In the genomic region with DNA sequence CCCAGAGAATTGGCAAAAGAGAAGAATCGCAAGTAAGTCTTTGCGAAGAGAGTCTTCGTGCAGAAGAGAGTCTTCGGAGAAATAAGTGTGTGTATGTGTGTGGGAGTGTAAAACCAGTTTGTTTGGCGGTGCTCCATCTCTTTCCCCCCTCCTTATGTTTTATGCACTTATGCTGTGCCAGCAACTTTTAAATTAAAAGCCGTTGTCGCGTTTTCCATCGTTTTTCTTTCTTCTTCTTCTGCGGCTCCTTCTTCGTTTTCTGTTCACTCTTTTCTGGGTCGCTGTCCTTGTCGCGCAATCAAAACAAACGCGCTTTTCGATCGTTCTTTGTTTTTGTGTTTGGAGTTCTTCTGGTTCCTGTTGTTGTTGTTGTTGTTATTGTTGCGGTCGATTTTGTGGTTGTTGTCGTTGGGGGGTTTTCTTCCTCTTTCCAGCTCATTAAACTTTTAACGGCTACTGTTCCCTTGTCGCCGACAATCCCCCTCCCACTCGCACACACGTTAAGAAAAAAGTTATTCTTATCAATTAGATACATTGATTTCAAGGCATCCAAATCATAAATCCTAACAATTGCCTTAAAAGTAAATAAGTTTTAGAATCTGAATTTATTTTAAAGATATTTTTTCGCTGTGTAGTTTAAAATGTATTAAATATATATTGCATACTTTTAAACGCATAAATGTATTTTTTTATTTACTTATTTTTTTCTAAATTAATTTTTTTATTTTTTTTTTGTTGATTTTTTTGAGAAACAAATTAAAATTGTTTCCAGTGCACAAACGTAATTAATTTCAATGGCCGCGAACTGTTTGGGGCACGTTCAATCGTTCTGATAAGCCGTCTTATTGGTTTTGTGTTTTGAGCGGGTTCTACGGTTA, we compare ENCODE assay signal across 1 fruit fly cellular context.
A peak's percentile ranks its signal among the peaks of the same experiment; 100 is the strongest.
TF ChIP-seq lines count a peak whose summit lies in the region.

No protein-coding gene starts in this region.

TF ChIP-seq in whole organism, embryonic, 481 proteins besides CTCF, POLR2A, EP300 and RAD21 (continued from another document and continues in another):
- TF ChIP-seq GATAe (GFP tag; conservative IDR thresholded peaks at IDR 0.05; lab: Robert Waterston, UW) (no peak), gfzf (GFP tag; optimal IDR thresholded peaks at IDR 0.05; lab: Kevin White, UChicago) (no peak), Lhr (GFP tag; optimal IDR thresholded peaks at IDR 0.05; lab: Kevin White, UChicago) (peak; percentile 11), CG11093 (GFP tag; IDR thresholded peaks at IDR 0.05; lab: Robert Waterston, UW) (no peak), CG3163 (GFP tag; optimal IDR thresholded peaks at IDR 0.05; lab: Kevin White, UChicago) (peak; percentile 74), gem (tag; optimal IDR thresholded peaks at IDR 0.05; lab: Kevin White, UChicago) (peak; percentile 94), HLHmδ (GFP tag; optimal IDR thresholded peaks at IDR 0.05; lab: Kevin White, UChicago) (no peak), tll (GFP tag; optimal IDR thresholded peaks at IDR 0.05; lab: Kevin White, UChicago) (no peak), C15 (GFP tag; IDR thresholded peaks at IDR 0.05; lab: Robert Waterston, UW) (no peak), MBD-R2 (GFP tag; IDR thresholded peaks at IDR 0.05; lab: Robert Waterston, UW) (0 out of 2 replicates have a peak, but pooled peaks have one; percentile 11), CG1233 (GFP tag; optimal IDR thresholded peaks at IDR 0.05; lab: Kevin White, UChicago) (peak; percentile 86), BEAF-32 (GFP tag; optimal IDR thresholded peaks at IDR 0.05; lab: Kevin White, UChicago) (no peak), dmrt99B (tag; optimal IDR thresholded peaks at IDR 0.05; lab: Kevin White, UChicago) (peak; percentile 89), Pdp1 (GFP tag; optimal IDR thresholded peaks at IDR 0.05; lab: Kevin White, UChicago) (peak in 1 of 2 experiments; percentile 29), run (tag; optimal IDR thresholded peaks at IDR 0.05; lab: Kevin White, UChicago) (peak; percentile 78), HmgD (GFP tag; optimal IDR thresholded peaks at IDR 0.05; lab: Kevin White, UChicago) (no peak), CG1024 (GFP tag; IDR thresholded peaks at IDR 0.05; lab: Robert Waterston, UW) (no peak), dmrt11E (tag; optimal IDR thresholded peaks at IDR 0.05; lab: Kevin White, UChicago) (peak; percentile 97), CG13775 (GFP tag; optimal IDR thresholded peaks at IDR 0.05; lab: Kevin White, UChicago) (peak; percentile 81), CG10209 (GFP tag; optimal IDR thresholded peaks at IDR 0.05; lab: Kevin White, UChicago) (peak; percentile 83), CG16779 (GFP tag; IDR thresholded peaks at IDR 0.05; lab: Robert Waterston, UW) (no peak), CG14667 (GFP tag; IDR thresholded peaks at IDR 0.05; lab: Robert Waterston, UW) (peak; percentile 58; the same call in 1 of the 2 replicates), CG18262 (tag; optimal IDR thresholded peaks at IDR 0.05; lab: Kevin White, UChicago) (peak; percentile 98), CG3065 (GFP tag; optimal IDR thresholded peaks at IDR 0.05; lab: Kevin White, UChicago) (peak; percentile 54), H15 (GFP tag; IDR thresholded peaks at IDR 0.05; lab: Robert Waterston, UW) (0 out of 3 replicates have a peak, but pooled peaks have one; percentile 46), al (GFP tag; IDR thresholded peaks at IDR 0.05; lab: Robert Waterston, UW) (peak; percentile 52), CG10366 (GFP tag; IDR thresholded peaks at IDR 0.05; lab: Robert Waterston, UW) (peak; percentile 60), fd102C (GFP tag; optimal IDR thresholded peaks at IDR 0.05; lab: Kevin White, UChicago) (no peak), wek (GFP tag; optimal IDR thresholded peaks at IDR 0.05; lab: Kevin White, UChicago) (no peak), eyg (GFP tag; optimal IDR thresholded peaks at IDR 0.05; lab: Kevin White, UChicago) (no peak), Myb (GFP tag; optimal IDR thresholded peaks at IDR 0.05; lab: Kevin White, UChicago) (no peak), dm (GFP tag; optimal IDR thresholded peaks at IDR 0.05; lab: Kevin White, UChicago) (no peak), CG4854 (GFP tag; optimal IDR thresholded peaks at IDR 0.05; lab: Kevin White, UChicago) (no peak), knrl (GFP tag; IDR thresholded peaks at IDR 0.05; lab: Robert Waterston, UW; ENCODE audit: partially characterized antibody) (no peak), fu2 (GFP tag; optimal IDR thresholded peaks at IDR 0.05; lab: Kevin White, UChicago) (no peak), CG11723 (GFP tag; optimal IDR thresholded peaks at IDR 0.05; lab: Kevin White, UChicago) (no peak), pita (GFP tag; optimal IDR thresholded peaks at IDR 0.05; lab: Kevin White, UChicago) (no peak), CG17802 (tag; optimal IDR thresholded peaks at IDR 0.05; lab: Kevin White, UChicago) (peak; percentile 41), CG8944 (GFP tag; optimal IDR thresholded peaks at IDR 0.05; lab: Kevin White, UChicago) (peak; percentile 11), CG13123 (GFP tag; optimal IDR thresholded peaks at IDR 0.05; lab: Kevin White, UChicago) (peak; percentile 57), CG33213 (GFP tag; optimal IDR thresholded peaks at IDR 0.05; lab: Kevin White, UChicago) (no peak), CG5245 (GFP tag; optimal IDR thresholded peaks at IDR 0.05; lab: Kevin White, UChicago) (peak; percentile 54), CG12659 (GFP tag; optimal IDR thresholded peaks at IDR 0.05; lab: Kevin White, UChicago) (peak; percentile 86), kay (GFP tag; optimal IDR thresholded peaks at IDR 0.05; lab: Kevin White, UChicago) (peak; percentile 40), CG17361 (GFP tag; IDR thresholded peaks at IDR 0.05; lab: Robert Waterston, UW) (peak; percentile 98), unpg (GFP tag; optimal IDR thresholded peaks at IDR 0.05; lab: Kevin White, UChicago) (peak; percentile 86), oc (tag; optimal IDR thresholded peaks at IDR 0.05; lab: Kevin White, UChicago) (peak; percentile 78), CG11247 (GFP tag; IDR thresholded peaks at IDR 0.05; lab: Robert Waterston, UW) (no peak; the same call in 1 of the 2 replicates), CG6765 (GFP tag; optimal IDR thresholded peaks at IDR 0.05; lab: Kevin White, UChicago) (peak; percentile 24), CG33557 (GFP tag; optimal IDR thresholded peaks at IDR 0.05; lab: Kevin White, UChicago) (peak; percentile 96), trh (GFP tag; optimal IDR thresholded peaks at IDR 0.05; lab: Kevin White, UChicago) (peak; percentile 50), CG9932 (GFP tag; IDR thresholded peaks at IDR 0.05; lab: Robert Waterston, UW) (no peak; the same call in 1 of the 2 replicates), chif (GFP tag; optimal IDR thresholded peaks at IDR 0.05; lab: Kevin White, UChicago) (peak in 1 of 2 experiments; percentile 54), CG6791 (GFP tag; IDR thresholded peaks at IDR 0.05; lab: Robert Waterston, UW; ENCODE audit: partially characterized antibody) (no peak), Dref (GFP tag; IDR thresholded peaks at IDR 0.05; lab: Robert Waterston, UW) (no peak), CG11398 (GFP tag; optimal IDR thresholded peaks at IDR 0.05; lab: Kevin White, UChicago) (peak; percentile 36), gsb (GFP tag; IDR thresholded peaks at IDR 0.05; lab: Robert Waterston, UW) (no peak), HLH54F (GFP tag; optimal IDR thresholded peaks at IDR 0.05; lab: Kevin White, UChicago) (no peak), Lim3 (GFP tag; IDR thresholded peaks at IDR 0.05; lab: Robert Waterston, UW) (no peak), CG8089 (GFP tag; optimal IDR thresholded peaks at IDR 0.05; lab: Kevin White, UChicago) (no peak), CG2199 (GFP tag; IDR thresholded peaks at IDR 0.05; lab: Robert Waterston, UW) (peak; percentile 74; the same call in 1 of the 3 replicates), kni (GFP tag; optimal IDR thresholded peaks at IDR 0.05; lab: Kevin White, UChicago) (peak; percentile 87), CG2116 (GFP tag; optimal IDR thresholded peaks at IDR 0.05; lab: Kevin White, UChicago) (peak; percentile 30), CG7786 (GFP tag; optimal IDR thresholded peaks at IDR 0.05; lab: Kevin White, UChicago) (no peak), ab (GFP tag; optimal IDR thresholded peaks at IDR 0.05; lab: Kevin White, UChicago) (no peak), CG14710 (tag; optimal IDR thresholded peaks at IDR 0.05; lab: Kevin White, UChicago) (peak; percentile 94), B-H1 (GFP tag; IDR thresholded peaks at IDR 0.05; lab: Robert Waterston, UW) (0 out of 3 replicates have a peak, but pooled peaks have one; percentile 54), Dll (GFP tag; IDR thresholded peaks at IDR 0.05; lab: Robert Waterston, UW; ENCODE audit: partially characterized antibody) (no peak), hkb (optimal IDR thresholded peaks at IDR 0.05; lab: Kevin White, UChicago) (no peak), hkb (GFP tag; IDR thresholded peaks at IDR 0.05; lab: Robert Waterston, UW) (0 out of 2 replicates have a peak, but pooled peaks have one; percentile 34), grn (GFP tag; optimal IDR thresholded peaks at IDR 0.05; lab: Kevin White, UChicago) (peak; percentile 64), CG15601 (tag; optimal IDR thresholded peaks at IDR 0.05; lab: Kevin White, UChicago) (peak; percentile 95), gcm2 (GFP tag; optimal IDR thresholded peaks at IDR 0.05; lab: Kevin White, UChicago) (no peak), CG6254 (GFP tag; optimal IDR thresholded peaks at IDR 0.05; lab: Kevin White, UChicago) (peak; percentile 71), CG11696 (GFP tag; IDR thresholded peaks at IDR 0.05; lab: Robert Waterston, UW) (no peak), phol (tag; optimal IDR thresholded peaks at IDR 0.05; lab: Kevin White, UChicago) (peak; percentile 92), bowl (GFP tag; IDR thresholded peaks at IDR 0.05; lab: Robert Waterston, UW) (no peak), en (GFP tag; optimal IDR thresholded peaks at IDR 0.05; lab: Kevin White, UChicago) (no peak), maf-S (GFP tag; optimal IDR thresholded peaks at IDR 0.05; lab: Kevin White, UChicago) (no peak), CG9437 (GFP tag; optimal IDR thresholded peaks at IDR 0.05; lab: Kevin White, UChicago) (peak; percentile 89), CG18619 (GFP tag; optimal IDR thresholded peaks at IDR 0.05; lab: Kevin White, UChicago) (peak; percentile 79), Ptx1 (GFP tag; IDR thresholded peaks at IDR 0.05; lab: Robert Waterston, UW) (peak; percentile 80), CG32772 (GFP tag; IDR thresholded peaks at IDR 0.05; lab: Robert Waterston, UW) (peak; percentile 65; the same call in 1 of the 2 replicates), CG15479 (GFP tag; optimal IDR thresholded peaks at IDR 0.05; lab: Kevin White, UChicago) (no peak), CG1647 (GFP tag; optimal IDR thresholded peaks at IDR 0.05; lab: Kevin White, UChicago) (peak; percentile 5), lov (optimal IDR thresholded peaks at IDR 0.05; lab: Kevin White, UChicago) (no peak), lov (GFP tag; IDR thresholded peaks at IDR 0.05; lab: Robert Waterston, UW) (no peak), CG9797 (GFP tag; optimal IDR thresholded peaks at IDR 0.05; lab: Kevin White, UChicago) (no peak), pum (GFP tag; optimal IDR thresholded peaks at IDR 0.05; lab: Kevin White, UChicago) (peak; percentile 13), Sox100B (GFP tag; optimal IDR thresholded peaks at IDR 0.05; lab: Kevin White, UChicago) (peak; percentile 90), ken (GFP tag; IDR thresholded peaks at IDR 0.05; lab: Robert Waterston, UW) (peak; percentile 62; the same call in 1 of the 3 replicates), sqz (GFP tag; optimal IDR thresholded peaks at IDR 0.05; lab: Kevin White, UChicago) (peak; percentile 59), da (GFP tag; optimal IDR thresholded peaks at IDR 0.05; lab: Kevin White, UChicago) (no peak), CG3281 (GFP tag; optimal IDR thresholded peaks at IDR 0.05; lab: Kevin White, UChicago) (peak; percentile 64), CG8765 (GFP tag; IDR thresholded peaks at IDR 0.05; lab: Robert Waterston, UW) (no peak), CG2120 (GFP tag; optimal IDR thresholded peaks at IDR 0.05; lab: Kevin White, UChicago) (peak; percentile 41), CG10147 (GFP tag; optimal IDR thresholded peaks at IDR 0.05; lab: Kevin White, UChicago) (peak; percentile 69), Dip3 (GFP tag; optimal IDR thresholded peaks at IDR 0.05; lab: Kevin White, UChicago) (no peak), CG11456 (GFP tag; IDR thresholded peaks at IDR 0.05; lab: Robert Waterston, UW) (no peak), Dip2 (GFP tag; IDR thresholded peaks at IDR 0.05; lab: Robert Waterston, UW) (no peak), Bgb (GFP tag; IDR thresholded peaks at IDR 0.05; lab: Robert Waterston, UW; ENCODE audit: partially characterized antibody) (no peak), esg (GFP tag; conservative IDR thresholded peaks at IDR 0.05; lab: Robert Waterston, UW) (peak; percentile 74), CG2712 (tag; optimal IDR thresholded peaks at IDR 0.05; lab: Kevin White, UChicago) (peak; percentile 97), Dek (tag; optimal IDR thresholded peaks at IDR 0.05; lab: Kevin White, UChicago) (peak; percentile 66), sisA (GFP tag; IDR thresholded peaks at IDR 0.05; lab: Robert Waterston, UW) (no peak; the same call in none of the 2 replicates), Nf-YB (GFP tag; optimal IDR thresholded peaks at IDR 0.05; lab: Kevin White, UChicago) (peak; percentile 82), CG15269 (tag; optimal IDR thresholded peaks at IDR 0.05; lab: Kevin White, UChicago) (peak; percentile 90), Bteb2 (GFP tag; optimal IDR thresholded peaks at IDR 0.05; lab: Kevin White, UChicago) (peak; percentile 12), H2.0 (GFP tag; IDR thresholded peaks at IDR 0.05; lab: Robert Waterston, UW) (peak; percentile 53; the same call in 1 of the 2 replicates), croc (GFP tag; conservative IDR thresholded peaks at IDR 0.05; lab: Robert Waterston, UW) (peak; percentile 76), CG31224 (GFP tag; IDR thresholded peaks at IDR 0.05; lab: Robert Waterston, UW) (no peak), CG1603 (tag; optimal IDR thresholded peaks at IDR 0.05; lab: Kevin White, UChicago) (peak; percentile 21), mam (GFP tag; optimal IDR thresholded peaks at IDR 0.05; lab: Kevin White, UChicago) (peak; percentile 27), insv (GFP tag; optimal IDR thresholded peaks at IDR 0.05; lab: Kevin White, UChicago) (peak in 1 of 2 experiments; percentile 76), ci (GFP tag; IDR thresholded peaks at IDR 0.05; lab: Robert Waterston, UW) (no peak), CG1602 (GFP tag; optimal IDR thresholded peaks at IDR 0.05; lab: Kevin White, UChicago) (peak; percentile 79), z (GFP tag; IDR thresholded peaks at IDR 0.05; lab: Robert Waterston, UW) (no peak), Gsc (GFP tag; IDR thresholded peaks at IDR 0.05; lab: Robert Waterston, UW) (no peak), CG14050 (GFP tag; IDR thresholded peaks at IDR 0.05; lab: Robert Waterston, UW) (0 out of 3 replicates have a peak, but pooled peaks have one; percentile 23), CG8359 (GFP tag; optimal IDR thresholded peaks at IDR 0.05; lab: Kevin White, UChicago; ENCODE audit: borderline replicate concordance) (peak; percentile 66)
